Fruit fly (Drosophila melanogaster) whole organism: ENCODE data around the gene CG6749.

Experiments
- Dll ChIP-seq: fragments of >200 bp; optimal IDR thresholded peaks from 2 replicates; lab custom pipeline; 2017
- EcR ChIP-seq, 2 experiments: fragments of >200 bp; optimal IDR thresholded peaks; 2 replicates each; lab custom pipeline; 2017; ENCODE audit warnings: missing biosample characterization in 2 of 2, missing genetic modification characterization in 2 of 2, missing genetic modification reagents in 2 of 2
- pan ChIP-seq: fragments of >200 bp; optimal IDR thresholded peaks from 2 replicates; lab custom pipeline; 2017
- psq ChIP-seq: fragments of >200 bp; optimal IDR thresholded peaks from 2 replicates; lab custom pipeline; 2017
- usp ChIP-seq: fragments of >200 bp; optimal IDR thresholded peaks from 2 replicates; lab custom pipeline; 2017; ENCODE audit warnings: missing biosample characterization, missing genetic modification characterization, mixed read lengths

DNA sequence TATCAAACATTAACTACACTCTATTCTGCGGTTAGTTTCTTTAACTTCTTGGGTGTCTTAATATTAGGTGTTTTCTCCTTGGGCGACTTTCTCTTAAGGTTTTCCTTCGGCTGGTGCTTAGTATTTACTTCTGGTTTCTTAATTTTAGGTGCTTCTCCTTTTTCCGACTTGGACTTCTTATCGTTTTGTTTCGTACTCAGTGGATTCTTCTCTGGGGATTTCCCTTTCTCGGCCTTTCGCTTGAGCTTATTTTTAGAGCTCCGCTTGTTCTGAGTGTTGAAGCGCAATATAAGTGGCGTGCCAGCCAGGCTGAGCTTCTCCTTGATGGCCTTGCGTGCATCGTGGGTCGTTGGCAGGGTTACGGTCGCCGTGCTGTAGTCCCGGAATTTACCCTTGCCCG, 15.8 kb downstream of the CG6749 start:
- TF ChIP-seq EcR (GFP tag; optimal IDR thresholded peaks at IDR 0.05; lab: Kevin White, UChicago), result no peak
- TF ChIP-seq usp, result no peak
- TF ChIP-seq psq (lab: Kevin White, UChicago), result no peak
- TF ChIP-seq Dll (lab: Kevin White, UChicago), result no peak
- TF ChIP-seq pan (lab: Kevin White, UChicago), result no peak
